Fruit fly (Drosophila melanogaster) whole organism, embryonic: ENCODE data around the gene Cypl.

Experiments
- Aef1 ChIP-seq: fragments of 200-800 bp; sonication (Bioruptor generic); IDR thresholded peaks from 3 replicates; pipeline ENCODE4 v1.3.6; 2022; ENCODE audit warnings: missing biosample characterization, missing genetic modification characterization
- CG10321 ChIP-seq: fragments of 200-800 bp; sonication (Bioruptor generic); IDR thresholded peaks from 2 replicates; pipeline ENCODE4 v1.3.6; 2022; ENCODE audit warnings: missing biosample characterization, missing genetic modification characterization
- CG11247 ChIP-seq: fragments of 200-800 bp; sonication (Bioruptor generic); IDR thresholded peaks from 2 replicates; pipeline ENCODE4 v1.3.6; 2022; ENCODE audit warnings: missing biosample characterization, missing genetic modification characterization
- CG12744 ChIP-seq: fragments of 200-800 bp; sonication (Bioruptor generic); optimal IDR thresholded peaks from 2 replicates; lab custom pipeline; 2016; ENCODE audit warnings: missing biosample characterization, missing genetic modification characterization
- CG13296 ChIP-seq: fragments of 200-800 bp; sonication (Bioruptor generic); optimal IDR thresholded peaks from 3 replicates; lab custom pipeline; 2018; ENCODE audit warnings: missing biosample characterization, mild to moderate bottlenecking, missing genetic modification characterization
- CG13894 ChIP-seq: fragments of 200-800 bp; sonication (Bioruptor generic); optimal IDR thresholded peaks from 3 replicates; lab custom pipeline; 2018; ENCODE audit warnings: missing biosample characterization, mild to moderate bottlenecking, missing genetic modification characterization, moderate library complexity
- CG14860 ChIP-seq: fragments of 200-800 bp; sonication (Bioruptor generic); IDR thresholded peaks from 3 replicates; pipeline ENCODE4 v1.3.6; 2022; ENCODE audit warnings: missing biosample characterization, missing genetic modification characterization; ENCODE audit not compliant: partially characterized antibody
- CG33557 ChIP-seq: fragments of 200-800 bp; sonication (Bioruptor generic); optimal IDR thresholded peaks from 2 replicates; lab custom pipeline; 2019; ENCODE audit warnings: missing biosample characterization, mild to moderate bottlenecking, missing genetic modification characterization, moderate library complexity
- CG7372 ChIP-seq: fragments of 200-800 bp; sonication (Bioruptor generic); IDR thresholded peaks from 2 replicates; pipeline ENCODE4 v1.3.6; 2022; ENCODE audit warnings: missing biosample characterization, missing genetic modification characterization
- CG7745 ChIP-seq: fragments of 200-800 bp; sonication (Bioruptor generic); optimal IDR thresholded peaks from 2 replicates; lab custom pipeline; 2018; ENCODE audit warnings: missing biosample characterization, mild to moderate bottlenecking, missing genetic modification characterization, moderate library complexity
- CG8388 ChIP-seq: fragments of 200-800 bp; sonication (Bioruptor generic); optimal IDR thresholded peaks from 2 replicates; lab custom pipeline; 2019; ENCODE audit warnings: missing biosample characterization, mild to moderate bottlenecking, missing genetic modification characterization, moderate library complexity
- CG8924 ChIP-seq: fragments of 200-800 bp; optimal IDR thresholded peaks from 3 replicates; lab custom pipeline; 2019; ENCODE audit warnings: missing biosample characterization, mild to moderate bottlenecking, missing genetic modification characterization, moderate library complexity
- CG8944 ChIP-seq: fragments of 200-800 bp; sonication (Bioruptor generic); optimal IDR thresholded peaks from 3 replicates; lab custom pipeline; 2016; ENCODE audit warnings: missing biosample characterization, missing genetic modification characterization
- CG9215 ChIP-seq: fragments of 200-800 bp; sonication (Bioruptor generic); IDR thresholded peaks from 2 replicates; pipeline ENCODE4 v1.3.6; 2022; ENCODE audit warnings: missing biosample characterization, missing genetic modification characterization
- CTCF ChIP-seq: fragments of 200-800 bp; sonication (Bioruptor generic); optimal IDR thresholded peaks from 2 replicates; lab custom pipeline; 2017; ENCODE audit warnings: missing biosample characterization, mild to moderate bottlenecking, missing genetic modification characterization, moderate library complexity
- CrebB ChIP-seq: fragments of 200-800 bp; sonication (Bioruptor generic); optimal IDR thresholded peaks from 3 replicates; lab custom pipeline; 2018; ENCODE audit warnings: missing biosample characterization, mild to moderate bottlenecking, missing genetic modification characterization
- D19B ChIP-seq: fragments of 200-800 bp; sonication (Bioruptor generic); optimal IDR thresholded peaks from 2 replicates; lab custom pipeline; 2017; ENCODE audit warnings: missing biosample characterization, mild to moderate bottlenecking, missing genetic modification characterization
- Elba2 ChIP-seq: fragments of 200-800 bp; sonication (Bioruptor generic); optimal IDR thresholded peaks from 3 replicates; lab custom pipeline; 2016; ENCODE audit warnings: missing biosample characterization, missing genetic modification characterization
- Gug ChIP-seq: fragments of 200-800 bp; sonication (Bioruptor generic); IDR thresholded peaks from 4 replicates; pipeline ENCODE4 v1.3.6; 2022; ENCODE audit warnings: missing biosample characterization, missing genetic modification characterization
- H2.0 ChIP-seq: fragments of 200-800 bp; sonication (Bioruptor generic); IDR thresholded peaks from 2 replicates; pipeline ENCODE4 v1.3.6; 2022; ENCODE audit warnings: missing biosample characterization, missing genetic modification characterization
- Hmr ChIP-seq: fragments of 200-800 bp; sonication (Bioruptor generic); optimal IDR thresholded peaks from 3 replicates; lab custom pipeline; 2017; ENCODE audit warnings: mild to moderate bottlenecking, missing biosample characterization, missing genetic modification reagents, missing genetic modification characterization
- NK7.1 ChIP-seq: fragments of 200-800 bp; sonication (Bioruptor generic); optimal IDR thresholded peaks from 3 replicates; lab custom pipeline; 2016; ENCODE audit warnings: missing biosample characterization, missing genetic modification characterization
- Sox102F ChIP-seq: fragments of 200-800 bp; sonication (Bioruptor generic); optimal IDR thresholded peaks from 2 replicates; lab custom pipeline; 2018; ENCODE audit warnings: missing biosample characterization, mild to moderate bottlenecking, missing genetic modification characterization, moderate library complexity
- Vsx1 ChIP-seq: fragments of 200-800 bp; sonication (Bioruptor generic); optimal IDR thresholded peaks from 2 replicates; lab custom pipeline; 2017; ENCODE audit warnings: missing biosample characterization, mild to moderate bottlenecking, missing genetic modification characterization, missing genetic modification reagents
- ab ChIP-seq: fragments of 200-800 bp; sonication (Bioruptor generic); optimal IDR thresholded peaks from 2 replicates; lab custom pipeline; 2016; ENCODE audit warnings: missing biosample characterization, missing genetic modification characterization
- ac ChIP-seq: fragments of 200-800 bp; sonication (Bioruptor generic); optimal IDR thresholded peaks from 3 replicates; lab custom pipeline; 2017; ENCODE audit warnings: missing biosample characterization, mild to moderate bottlenecking, missing genetic modification characterization
- chif ChIP-seq, 2 experiments: fragments of 200-800 bp; sonication (Bioruptor generic); optimal IDR thresholded peaks; 3 replicates each; lab custom pipeline; 2016; ENCODE audit warnings: missing biosample characterization in 2 of 2, missing genetic modification characterization in 2 of 2
- chinmo ChIP-seq: fragments of 200-800 bp; sonication (Bioruptor generic); IDR thresholded peaks from 4 replicates; pipeline ENCODE4 v1.3.6; 2022; ENCODE audit warnings: missing biosample characterization, missing genetic modification characterization; ENCODE audit not compliant: partially characterized antibody
- crp ChIP-seq, 2 experiments: fragments of 200-800 bp; sonication (Bioruptor generic); optimal IDR thresholded peaks; 2 replicates in 1 of 2; 3 replicates in 1 of 2; lab custom pipeline; 2017; ENCODE audit warnings: missing biosample characterization in 2 of 2, missing genetic modification characterization in 2 of 2, mild to moderate bottlenecking in 1 of 2, moderate library complexity in 1 of 2
- cwo ChIP-seq: fragments of 200-800 bp; sonication (Bioruptor generic); optimal IDR thresholded peaks from 3 replicates; lab custom pipeline; 2017; ENCODE audit warnings: missing biosample characterization, missing genetic modification characterization, mild to moderate bottlenecking, moderate library complexity, missing genetic modification reagents
- dan ChIP-seq: fragments of 200-800 bp; sonication (Bioruptor generic); IDR thresholded peaks from 2 replicates; pipeline ENCODE4 v1.3.6; 2022; ENCODE audit warnings: missing biosample characterization, missing genetic modification characterization
- eve ChIP-seq, 2 experiments: fragments of >200 bp; optimal IDR thresholded peaks; 2 replicates each; lab custom pipeline; 2017; ENCODE audit warnings: missing biosample characterization in 2 of 2, missing genetic modification characterization in 2 of 2
- eyg ChIP-seq: fragments of 200-800 bp; sonication (Bioruptor generic); optimal IDR thresholded peaks from 3 replicates; lab custom pipeline; 2016; ENCODE audit warnings: missing biosample characterization, missing genetic modification characterization
- fd3F ChIP-seq: fragments of 200-800 bp; sonication (Bioruptor generic); optimal IDR thresholded peaks from 2 replicates; lab custom pipeline; 2018; ENCODE audit warnings: missing biosample characterization, mild to moderate bottlenecking, missing genetic modification characterization, moderate library complexity
- fd96Cb ChIP-seq: fragments of 200-800 bp; sonication (Bioruptor generic); optimal IDR thresholded peaks from 2 replicates; lab custom pipeline; 2018; ENCODE audit warnings: missing biosample characterization, mild to moderate bottlenecking, missing genetic modification characterization, moderate library complexity
- gcm ChIP-seq: fragments of 200-800 bp; sonication (Bioruptor generic); optimal IDR thresholded peaks from 2 replicates; lab custom pipeline; 2019; ENCODE audit warnings: missing biosample characterization, mild to moderate bottlenecking, missing genetic modification characterization, moderate library complexity
- h ChIP-seq: fragments of >200 bp; optimal IDR thresholded peaks from 2 replicates; lab custom pipeline; 2017
- hth ChIP-seq: fragments of >200 bp; optimal IDR thresholded peaks from 2 replicates; lab custom pipeline; 2017; ENCODE audit warnings: inconsistent platforms
- jumu ChIP-seq: fragments of 200-800 bp; sonication (Bioruptor generic); optimal IDR thresholded peaks from 3 replicates; lab custom pipeline; 2016; ENCODE audit warnings: missing biosample characterization, missing genetic modification characterization
- lmd ChIP-seq: fragments of 200-800 bp; sonication (Bioruptor generic); IDR thresholded peaks from 2 replicates; pipeline ENCODE4 v1.3.6; 2022; ENCODE audit warnings: missing biosample characterization, missing genetic modification characterization
- pan ChIP-seq, 4 experiments: fragments of >200 bp in 3 of 4; fragments of 200-800 bp in 1 of 4; sonication (Bioruptor generic) in 1 of 4; optimal IDR thresholded peaks in 3 of 4; IDR thresholded peaks in 1 of 4; 2 replicates each; pipeline versions ENCODE4 v1.3.6 to Lab custom; 2017 to 2022; ENCODE audit warnings: missing biosample characterization in 2 of 4, missing genetic modification characterization in 2 of 4, mixed read lengths in 1 of 4
- repo ChIP-seq: fragments of 200-800 bp; sonication (Bioruptor generic); optimal IDR thresholded peaks from 2 replicates; lab custom pipeline; 2016; ENCODE audit warnings: missing biosample characterization, missing genetic modification characterization
- row ChIP-seq: fragments of 200-800 bp; sonication (Bioruptor generic); IDR thresholded peaks from 3 replicates; pipeline ENCODE4 v1.3.6; 2022; ENCODE audit warnings: missing biosample characterization, missing genetic modification characterization
- sisA ChIP-seq: fragments of 200-800 bp; sonication (Bioruptor generic); IDR thresholded peaks from 2 replicates; pipeline ENCODE4 v1.3.6; 2022; ENCODE audit warnings: missing biosample characterization, missing genetic modification characterization
- sna ChIP-seq: fragments of 200-800 bp; sonication (Bioruptor generic); IDR thresholded peaks from 2 replicates; pipeline ENCODE4 v1.3.6; 2022; ENCODE audit warnings: missing biosample characterization, missing genetic modification characterization; ENCODE audit not compliant: partially characterized antibody
- sob ChIP-seq: fragments of 200-800 bp; sonication (Bioruptor generic); IDR thresholded peaks from 2 replicates; pipeline ENCODE4 v1.3.6; 2022; ENCODE audit warnings: missing biosample characterization, missing genetic modification characterization
- stc ChIP-seq: fragments of 200-800 bp; sonication (Bioruptor generic); IDR thresholded peaks from 2 replicates; pipeline ENCODE4 v1.3.6; 2022; ENCODE audit warnings: missing biosample characterization, missing genetic modification characterization
- sug ChIP-seq: fragments of 200-800 bp; optimal IDR thresholded peaks from 2 replicates; lab custom pipeline; 2019; ENCODE audit warnings: missing biosample characterization, mild to moderate bottlenecking, missing genetic modification characterization, moderate library complexity
- usp ChIP-seq: fragments of >200 bp; optimal IDR thresholded peaks from 2 replicates; lab custom pipeline; 2017; ENCODE audit warnings: missing biosample characterization, missing genetic modification characterization

The Cypl gene

DNA sequence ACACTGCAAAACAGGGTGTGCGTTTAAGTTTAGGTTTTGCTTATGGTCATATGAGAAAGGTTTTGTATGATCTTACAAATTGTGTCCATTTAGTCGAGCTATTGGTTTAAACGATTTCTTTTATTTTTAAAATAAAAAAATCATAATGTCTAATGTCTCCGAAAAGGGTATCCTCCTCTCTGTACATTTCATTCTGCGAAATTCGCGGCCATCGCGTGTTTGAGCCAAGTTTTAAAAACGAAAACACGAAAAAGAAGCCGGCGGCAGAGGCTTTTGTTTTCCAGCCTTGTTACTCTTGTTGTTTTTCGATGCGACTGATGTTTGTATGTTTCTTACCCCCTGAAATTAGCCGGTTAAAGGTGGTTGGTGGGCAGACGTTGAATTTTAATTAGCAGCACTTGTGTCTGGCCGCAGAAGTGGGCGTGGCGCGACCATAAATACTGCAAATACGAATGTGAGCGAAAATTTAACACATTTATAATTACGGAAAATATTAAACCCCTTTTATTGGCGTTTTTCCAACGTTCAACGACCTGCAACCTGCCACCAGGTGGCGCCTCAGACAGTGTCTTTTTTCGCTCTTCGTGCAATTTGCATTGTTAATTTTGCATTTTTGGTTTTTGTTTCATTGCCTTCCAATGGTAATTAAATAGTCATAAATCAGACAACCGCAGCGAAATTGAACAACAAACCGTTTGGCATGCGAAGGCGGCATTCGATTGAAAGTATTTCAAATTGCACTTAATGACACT, 22.1 kb downstream of the Cypl start (continued):
- no peak for TF ChIP-seq ab
- TF ChIP-seq row (GFP tag; lab: Robert Waterston, UW): peak; percentile 31; the same call in 1 of the 3 replicates
- no peak for TF ChIP-seq Aef1 (GFP tag; lab: Robert Waterston, UW)
- TF ChIP-seq Gug (GFP tag; lab: Robert Waterston, UW): no peak
- no peak for TF ChIP-seq fd3F (GFP tag; lab: Kevin White, UChicago)
- peak; percentile 32 for TF ChIP-seq D19B
- no peak for TF ChIP-seq CG7372 (GFP tag; lab: Robert Waterston, UW)
- peak in 1 of 2 experiments; percentile 19 for TF ChIP-seq eve (GFP tag; optimal IDR thresholded peaks at IDR 0.05; lab: Kevin White, UChicago)
- no peak for TF ChIP-seq CG13894 (tag; lab: Kevin White, UChicago)
- no peak for TF ChIP-seq CG8924
- TF ChIP-seq CG8388 (GFP tag; lab: Kevin White, UChicago): no peak
- no peak for TF ChIP-seq CG12744 (GFP tag; lab: Kevin White, UChicago)
- no peak for TF ChIP-seq sna (GFP tag; lab: Robert Waterston, UW)
- TF ChIP-seq CTCF (GFP tag; lab: Kevin White, UChicago): peak; percentile 84
- TF ChIP-seq Sox102F (GFP tag; lab: Kevin White, UChicago): peak; percentile 9
- no peak for TF ChIP-seq cwo (GFP tag; lab: Kevin White, UChicago)
- TF ChIP-seq usp: no peak
- TF ChIP-seq sob: no peak
- TF ChIP-seq eyg (GFP tag; lab: Kevin White, UChicago): no peak
- TF ChIP-seq NK7.1 (GFP tag; lab: Kevin White, UChicago): no peak

DNA sequence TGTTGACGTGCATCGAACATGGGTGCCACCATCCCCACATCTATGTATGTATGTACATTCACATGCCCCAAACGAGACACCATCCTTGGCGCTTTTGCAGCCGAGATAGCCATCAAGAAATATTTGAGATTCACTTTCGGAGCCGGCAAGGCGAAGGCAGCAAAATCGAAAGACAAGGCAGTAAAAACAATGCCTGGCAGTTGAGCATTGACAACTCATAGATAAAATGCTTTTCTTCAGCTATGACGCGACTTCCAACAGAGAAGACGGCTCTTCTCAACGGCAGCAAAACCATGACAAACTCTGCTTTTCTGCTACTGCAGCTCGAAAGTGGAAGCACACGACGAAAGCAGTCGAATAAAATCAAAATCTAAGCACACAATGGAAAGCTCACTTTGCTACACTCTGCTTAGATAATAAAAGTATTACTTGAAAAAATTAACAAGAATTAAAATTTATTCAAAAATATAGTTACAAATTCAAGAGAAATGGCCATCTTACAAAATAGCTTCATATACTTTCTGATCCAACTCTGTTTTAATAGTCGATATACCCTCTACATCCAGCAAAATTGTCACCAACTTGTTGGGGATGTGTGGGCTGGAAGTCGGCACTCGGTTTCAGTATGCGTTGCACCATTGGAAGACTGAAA, 25.7 kb downstream of the Cypl start:
- TF ChIP-seq CG8944: no peak
- TF ChIP-seq dan: no peak
- peak; percentile 64 for TF ChIP-seq sisA (GFP tag; lab: Robert Waterston, UW)
- TF ChIP-seq repo (GFP tag; lab: Kevin White, UChicago): no peak
- TF ChIP-seq jumu: no peak
- no peak for TF ChIP-seq CG33557 (GFP tag; lab: Kevin White, UChicago)
- no peak for TF ChIP-seq CG7745 (tag; lab: Kevin White, UChicago)
- no peak for TF ChIP-seq Vsx1
- no peak for TF ChIP-seq Elba2 (GFP tag; lab: Kevin White, UChicago)
- no peak for TF ChIP-seq chinmo (GFP tag; lab: Robert Waterston, UW)
- TF ChIP-seq lmd: peak; percentile 48; the same call in 1 of the 2 replicates
- peak; percentile 47 for TF ChIP-seq fd96Cb (tag; lab: Kevin White, UChicago)
- TF ChIP-seq ac (GFP tag; lab: Kevin White, UChicago): no peak
- no peak for TF ChIP-seq gcm (GFP tag; lab: Kevin White, UChicago)
- peak; percentile 58; the same call in 1 of the 2 replicates for TF ChIP-seq stc (GFP tag; lab: Robert Waterston, UW)
- no peak for TF ChIP-seq sug (tag; lab: Kevin White, UChicago)
- TF ChIP-seq Gug (GFP tag; lab: Robert Waterston, UW): no peak
- no peak for TF ChIP-seq chif (GFP tag; optimal IDR thresholded peaks at IDR 0.05; lab: Kevin White, UChicago)
- no peak for TF ChIP-seq CG10321
- TF ChIP-seq h (lab: Kevin White, UChicago): no peak
- no peak for TF ChIP-seq CG11247 (GFP tag; lab: Robert Waterston, UW)
- no peak for TF ChIP-seq CrebB (tag; lab: Kevin White, UChicago)
- peak in 1 of 2 experiments; percentile 55 for TF ChIP-seq eve (GFP tag; optimal IDR thresholded peaks at IDR 0.05; lab: Kevin White, UChicago)
- no peak for TF ChIP-seq CG9215
- no peak for TF ChIP-seq H2.0 (GFP tag; lab: Robert Waterston, UW)
- no peak for TF ChIP-seq CG13296 (GFP tag; lab: Kevin White, UChicago)
- TF ChIP-seq hth (lab: Kevin White, UChicago): no peak
- TF ChIP-seq pan (optimal IDR thresholded peaks at IDR 0.05; lab: Kevin White, UChicago): no peak
- TF ChIP-seq pan (GFP tag; optimal IDR thresholded peaks at IDR 0.05 in 1 of 2, IDR thresholded peaks at IDR 0.05 in 1 of 2): peak in 1 of 2 experiments; percentile 19
- no peak for TF ChIP-seq Hmr (GFP tag; lab: Kevin White, UChicago)
- no peak for TF ChIP-seq CG14860 (GFP tag; lab: Robert Waterston, UW)
- TF ChIP-seq crp (GFP tag; optimal IDR thresholded peaks at IDR 0.05; lab: Kevin White, UChicago): no peak
